Worm (Caenorhabditis elegans) whole organism, L1 larva: ENCODE results near the gene C09E8.6.
"Not testable (repeated sequence)": the region's sequence is repeated elsewhere in the genome, so short reads cannot be mapped to it uniquely, and the experiment has no call there.

Experiments
- C16A3.4 ChIP-seq: fragments of 150-350 bp; optimal IDR thresholded peaks from 2 replicates; lab custom pipeline; 2014; ENCODE audit warnings: missing biosample characterization, missing genetic modification characterization
- C34B4.2 ChIP-seq: sonication (generic microtip); optimal IDR thresholded peaks from 2 replicates; lab custom pipeline; 2017; ENCODE audit warnings: mild to moderate bottlenecking, missing genetic modification characterization, missing compliant biosample characterization
- Y116A8C.19 ChIP-seq: sonication (generic microtip); optimal IDR thresholded peaks from 2 replicates; lab custom pipeline; 2016; ENCODE audit warnings: missing compliant biosample characterization, missing genetic modification characterization, borderline replicate concordance
- aha-1 ChIP-seq: fragments of 150-350 bp; optimal IDR thresholded peaks from 2 replicates; lab custom pipeline; 2014; ENCODE audit warnings: missing biosample characterization, missing genetic modification characterization
- ceh-82 ChIP-seq, 3 experiments: fragments of 150-350 bp in 1 of 3; sonication (generic microtip) in 2 of 3; optimal IDR thresholded peaks; 2 replicates each; lab custom pipeline; 2014 to 2017; ENCODE audit warnings: missing biosample characterization in 3 of 3, missing genetic modification characterization in 3 of 3
- ceh-90 ChIP-seq: sonication (generic microtip); optimal IDR thresholded peaks from 2 replicates; lab custom pipeline; 2016; ENCODE audit warnings: missing genetic modification characterization, missing compliant biosample characterization
- efl-1 ChIP-seq, 4 experiments: fragments of 150-350 bp; optimal IDR thresholded peaks in 3 of 4; peaks in 1 of 4; 1 replicate in 1 of 4; 2 replicates in 3 of 4; lab custom pipeline; 2014; ENCODE audit warnings: missing biosample characterization in 2 of 4, missing genetic modification characterization in 2 of 4, missing genetic modification reagents in 2 of 4
- egl-27 ChIP-seq, 2 experiments: fragments of 150-350 bp in 1 of 2; sonication (generic microtip); optimal IDR thresholded peaks; 3 replicates each; lab custom pipeline; 2017 to 2018; ENCODE audit warnings: missing biosample characterization in 2 of 2, missing genetic modification characterization in 2 of 2, missing genetic modification reagents in 2 of 2
- ets-5 ChIP-seq: fragments of 200-800 bp; sonication (Bioruptor generic); IDR thresholded peaks from 2 replicates; pipeline ENCODE4 v1.3.6; 2022; ENCODE audit warnings: missing genetic modification characterization, missing compliant biosample characterization
- fkh-10 ChIP-seq: sonication (generic microtip); optimal IDR thresholded peaks from 2 replicates; lab custom pipeline; 2017; ENCODE audit warnings: missing biosample characterization, missing genetic modification reagents, missing genetic modification characterization
- fkh-8 ChIP-seq: sonication (generic microtip); optimal IDR thresholded peaks from 2 replicates; lab custom pipeline; 2016; ENCODE audit warnings: mild to moderate bottlenecking, missing genetic modification characterization, missing compliant biosample characterization
- hlh-17 ChIP-seq: fragments of 200-800 bp; sonication (Bioruptor generic); optimal IDR thresholded peaks from 2 replicates; lab custom pipeline; 2018; ENCODE audit warnings: missing genetic modification characterization, mild to moderate bottlenecking, missing compliant biosample characterization, moderate library complexity, borderline replicate concordance
- hpl-2 ChIP-seq: fragments of 150-350 bp; optimal IDR thresholded peaks from 2 replicates; lab custom pipeline; 2014; ENCODE audit warnings: missing biosample characterization, missing genetic modification reagents, missing genetic modification characterization
- irx-1 ChIP-seq: sonication (generic microtip); optimal IDR thresholded peaks from 2 replicates; lab custom pipeline; 2016; ENCODE audit warnings: missing genetic modification characterization, missing compliant biosample characterization
- lin-13 ChIP-seq: fragments of 150-350 bp; optimal IDR thresholded peaks from 2 replicates; lab custom pipeline; 2014; ENCODE audit warnings: missing biosample characterization, missing genetic modification reagents, missing genetic modification characterization
- lin-15B ChIP-seq: fragments of 150-350 bp; sonication (generic microtip); optimal IDR thresholded peaks from 3 replicates; lab custom pipeline; 2014; ENCODE audit warnings: missing biosample characterization, missing genetic modification characterization
- mep-1 ChIP-seq: fragments of 150-350 bp; optimal IDR thresholded peaks from 2 replicates; lab custom pipeline; 2014; ENCODE audit warnings: missing biosample characterization, missing genetic modification characterization
- nhr-12 ChIP-seq: sonication (generic microtip); optimal IDR thresholded peaks from 2 replicates; lab custom pipeline; 2017; ENCODE audit warnings: missing biosample characterization, missing genetic modification characterization
- nhr-28 ChIP-seq: fragments of 150-350 bp; optimal IDR thresholded peaks from 2 replicates; lab custom pipeline; 2014; ENCODE audit warnings: missing biosample characterization, missing genetic modification characterization
- nhr-47 ChIP-seq: sonication (generic microtip); optimal IDR thresholded peaks from 2 replicates; lab custom pipeline; 2016; ENCODE audit warnings: mild to moderate bottlenecking, missing genetic modification characterization, moderate library complexity, missing compliant biosample characterization
- nhr-76 ChIP-seq: sonication (generic microtip); optimal IDR thresholded peaks from 2 replicates; lab custom pipeline; 2017; ENCODE audit warnings: missing biosample characterization, missing genetic modification characterization
- nhr-90 ChIP-seq: sonication (generic microtip); optimal IDR thresholded peaks from 2 replicates; lab custom pipeline; 2016; ENCODE audit warnings: mild to moderate bottlenecking, missing genetic modification characterization, missing compliant biosample characterization; ENCODE audit not compliant: poor library complexity
- pax-3 ChIP-seq: fragments of 200-800 bp; sonication (Bioruptor generic); optimal IDR thresholded peaks from 2 replicates; lab custom pipeline; 2018; ENCODE audit warnings: mild to moderate bottlenecking, missing genetic modification characterization, moderate library complexity, missing compliant biosample characterization
- pqm-1 ChIP-seq: sonication (generic microtip); optimal IDR thresholded peaks from 3 replicates; lab custom pipeline; 2017; ENCODE audit warnings: missing biosample characterization, missing genetic modification characterization
- snpc-4 ChIP-seq: fragments of 150-350 bp; optimal IDR thresholded peaks from 2 replicates; lab custom pipeline; 2014; ENCODE audit warnings: missing biosample characterization, missing genetic modification characterization
- sox-4 ChIP-seq: sonication (generic microtip); optimal IDR thresholded peaks from 2 replicates; lab custom pipeline; 2016; ENCODE audit warnings: missing genetic modification characterization, missing compliant biosample characterization
- sup-37 ChIP-seq: fragments of 200-800 bp; sonication (Bioruptor generic); optimal IDR thresholded peaks from 2 replicates; lab custom pipeline; 2018; ENCODE audit warnings: mild to moderate bottlenecking, missing genetic modification characterization, missing compliant biosample characterization
- swsn-7 ChIP-seq: sonication (generic microtip); optimal IDR thresholded peaks from 2 replicates; lab custom pipeline; 2016; ENCODE audit warnings: missing genetic modification characterization, missing compliant biosample characterization
- unc-30 ChIP-seq: sonication (generic microtip); optimal IDR thresholded peaks from 2 replicates; lab custom pipeline; 2017; ENCODE audit warnings: missing biosample characterization, missing genetic modification characterization
- unc-62 ChIP-seq: fragments of 150-350 bp; optimal IDR thresholded peaks from 2 replicates; lab custom pipeline; 2014; ENCODE audit warnings: missing biosample characterization, missing genetic modification reagents, missing genetic modification characterization
- unc-98 ChIP-seq: fragments of 200-800 bp; sonication (Bioruptor generic); IDR thresholded peaks from 2 replicates; pipeline ENCODE4 v1.3.6; 2022; ENCODE audit warnings: missing genetic modification characterization, missing compliant biosample characterization
- vab-15 ChIP-seq: sonication (generic microtip); optimal IDR thresholded peaks from 2 replicates; lab custom pipeline; 2017; ENCODE audit warnings: missing genotype, mild to moderate bottlenecking, missing genetic modification characterization, missing compliant biosample characterization
- ztf-11 ChIP-seq, 2 experiments: sonication (generic microtip); optimal IDR thresholded peaks; 2 replicates each; lab custom pipeline; 2016 to 2017; ENCODE audit warnings: missing genetic modification characterization in 2 of 2, missing biosample characterization in 1 of 2, missing compliant biosample characterization in 1 of 2
- ztf-4 ChIP-seq: fragments of 150-350 bp; optimal IDR thresholded peaks from 2 replicates; lab custom pipeline; 2014; ENCODE audit warnings: missing biosample characterization, missing genetic modification characterization

Gene C09E8.6

ce11 chrII:584321-584848, 28.1 kb downstream of the C09E8.6 start, which contains the start of the genes W08F4.12 and W08F4.13:
TSS of gene W08F4.12 (minus strand) at chrII:584421.
TSS of gene W08F4.13 (plus strand) at chrII:584798.
- TF ChIP-seq unc-30 (no peak), irx-1 (tag; lab: Kevin White, UChicago) (no peak), mep-1 (no peak), snpc-4 (tag; lab: Kevin White, UChicago) (no peak), fkh-10 (GFP tag; lab: Kevin White, UChicago) (no peak), unc-98 (GFP tag; lab: Robert Waterston, UW) (no peak), pax-3 (no peak), lin-13 (GFP tag; lab: Kevin White, UChicago) (no peak), C16A3.4 (tag; lab: Kevin White, UChicago) (no peak), ceh-82 (tag; optimal IDR thresholded peaks at IDR 0.05; lab: Kevin White, UChicago) (no peak), fkh-8 (tag; lab: Kevin White, UChicago) (no peak)

DNA sequence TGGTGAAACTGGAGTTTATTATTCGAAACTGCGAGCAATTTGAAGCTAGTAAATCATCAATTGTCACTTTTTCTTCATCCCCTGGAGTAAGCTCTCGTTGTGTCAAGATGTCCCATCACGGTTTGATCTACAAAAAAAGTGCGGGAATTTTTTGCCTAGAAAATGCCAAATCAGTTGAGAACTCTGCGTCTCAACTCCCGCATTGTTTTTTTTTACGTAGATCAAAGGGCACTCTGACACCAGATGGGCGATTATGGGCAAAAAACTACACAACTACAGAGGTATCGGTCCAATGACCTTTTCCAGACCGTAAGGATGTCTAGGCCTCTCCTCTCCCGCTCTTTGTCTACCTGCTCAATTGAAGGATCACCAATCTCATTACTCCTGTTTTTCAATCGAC, 31.2 kb downstream of the C09E8.6 start, which contains the start of gene fbxb-34:
Gene fbxb-34 (plus strand): TSS at position 301 of the 400 bp plus-strand sequence.
- TF ChIP-seq ztf-11 (tag; optimal IDR thresholded peaks at IDR 0.05; lab: Kevin White, UChicago): no peak
- TF ChIP-seq vab-15 (tag; lab: Kevin White, UChicago): no peak
- TF ChIP-seq ets-5 (GFP tag; lab: Robert Waterston, UW): no peak
- TF ChIP-seq ceh-90 (tag; lab: Kevin White, UChicago): no peak
- TF ChIP-seq sox-4 (tag; lab: Kevin White, UChicago): no peak
- TF ChIP-seq sup-37 (GFP tag; lab: Kevin White, UChicago): no peak
- TF ChIP-seq lin-15B (tag; lab: Kevin White, UChicago): no peak
- TF ChIP-seq pqm-1: no peak
- no peak for TF ChIP-seq ztf-4 (tag; lab: Kevin White, UChicago)
- no peak for TF ChIP-seq swsn-7 (tag; lab: Kevin White, UChicago)
- TF ChIP-seq aha-1 (tag; lab: Kevin White, UChicago): no peak
- no peak for TF ChIP-seq C34B4.2 (tag; lab: Kevin White, UChicago)
- TF ChIP-seq unc-62 (GFP tag; lab: Kevin White, UChicago): no peak
- TF ChIP-seq hpl-2 (GFP tag; lab: Kevin White, UChicago): no peak
- no peak for TF ChIP-seq egl-27 (tag; optimal IDR thresholded peaks at IDR 0.05; lab: Kevin White, UChicago)
- TF ChIP-seq nhr-76 (tag; lab: Kevin White, UChicago): no peak
- no peak for TF ChIP-seq hlh-17 (GFP tag; lab: Kevin White, UChicago)
- TF ChIP-seq nhr-90 (tag; lab: Kevin White, UChicago): no peak

- TF ChIP-seq nhr-47 (tag; lab: Kevin White, UChicago): no peak
- no peak for TF ChIP-seq efl-1 (optimal IDR thresholded peaks at IDR 0.05; lab: Kevin White, UChicago)
- TF ChIP-seq efl-1 (GFP tag; optimal IDR thresholded peaks at IDR 0.05 in 1 of 2; lab: Kevin White, UChicago): peak in 1 of 2 experiments; percentile 13
- TF ChIP-seq, all 84 proteins: peak for 1
These were observed 34.8 kb downstream of the C09E8.6 start, which contains the start of gene W08F4.10 for ce11 chrII:591110-591509. TSS of gene W08F4.10 (minus strand) at chrII:591210.

DNA sequence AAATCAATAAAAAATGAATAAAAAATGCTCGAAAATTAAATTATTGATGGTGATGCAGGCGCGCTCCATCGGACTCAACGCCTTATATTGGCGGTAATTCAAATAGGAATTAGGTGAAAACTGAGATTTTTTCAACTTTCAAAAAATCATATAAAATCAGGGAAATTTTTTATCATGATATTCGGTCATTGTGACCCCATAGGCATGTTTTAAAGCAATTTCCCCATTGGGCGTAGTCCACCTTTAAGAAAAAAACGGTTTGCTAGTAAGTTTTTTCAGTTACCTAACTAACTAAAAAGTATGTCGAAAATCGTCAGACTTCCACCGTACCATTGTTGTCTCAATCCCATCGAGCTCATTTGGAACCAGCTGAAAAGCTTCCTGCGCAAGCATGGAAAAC, 36.9 kb downstream of the C09E8.6 start, which contains the start of gene W08F4.1:
Gene W08F4.1 (plus strand): TSS at position 301 of the 400 bp plus-strand sequence.
- TF ChIP-seq nhr-12, nhr-28, Y116A8C.19 (tag; lab: Kevin White, UChicago): not testable (repeated sequence)
